Worm (Caenorhabditis elegans) whole organism, midembryonic: ENCODE results near the gene cyp-14A1.

Source experiments
- T22C8.4 ChIP-seq: fragments of 200-800 bp; sonication (Bioruptor generic); IDR thresholded peaks from 2 replicates; pipeline ENCODE4 v1.3.6; 2022; ENCODE audit warnings: missing genetic modification characterization, missing compliant biosample characterization
- cog-1 ChIP-seq: sonication (generic microtip); optimal IDR thresholded peaks from 2 replicates; lab custom pipeline; 2016; ENCODE audit warnings: missing genetic modification characterization, missing compliant biosample characterization
- flt-1 ChIP-seq: fragments of 200-800 bp; sonication (Bioruptor generic); IDR thresholded peaks from 2 replicates; pipeline ENCODE4 v1.3.6; 2022; ENCODE audit warnings: missing genetic modification characterization, missing compliant biosample characterization
- med-1 ChIP-seq: sonication (generic microtip); optimal IDR thresholded peaks from 2 replicates; lab custom pipeline; 2017; ENCODE audit warnings: missing genetic modification characterization, mild to moderate bottlenecking, missing compliant biosample characterization, antibody characterized with exemption, missing genetic modification reagents; ENCODE audit not compliant: insufficient read depth
- ref-1 ChIP-seq: fragments of 200-800 bp; sonication (Bioruptor generic); conservative IDR thresholded peaks from 2 replicates; pipeline ENCODE4 v1.3.6; 2022; ENCODE audit warnings: missing genetic modification reagents, missing genetic modification characterization, missing compliant biosample characterization
- tab-1 ChIP-seq: fragments of 200-800 bp; sonication (Bioruptor generic); IDR thresholded peaks from 2 replicates; pipeline ENCODE4 v1.3.6; 2022; ENCODE audit warnings: missing genetic modification characterization, missing compliant biosample characterization
- ztf-23 ChIP-seq: fragments of 200-800 bp; sonication (Bioruptor generic); IDR thresholded peaks from 2 replicates; pipeline ENCODE4 v1.3.6; 2022; ENCODE audit warnings: missing genetic modification reagents, missing genetic modification characterization, missing compliant biosample characterization
- ztf-29 ChIP-seq: fragments of 200-800 bp; sonication (Bioruptor generic); IDR thresholded peaks from 2 replicates; pipeline ENCODE4 v1.3.6; 2022; ENCODE audit warnings: missing genetic modification reagents, missing genetic modification characterization, missing compliant biosample characterization

- no peak for TF ChIP-seq flt-1
- TF ChIP-seq ztf-29 (GFP tag; lab: Robert Waterston, UW), result no peak
- TF ChIP-seq med-1 (GFP tag; lab: Kevin White, UChicago), result no peak
- TF ChIP-seq T22C8.4, result no peak
- TF ChIP-seq ztf-23 (GFP tag; lab: Robert Waterston, UW), result no peak
- no peak for TF ChIP-seq cog-1 (tag; lab: Kevin White, UChicago)
- TF ChIP-seq tab-1 (GFP tag; lab: Robert Waterston, UW), result no peak
- TF ChIP-seq ref-1 (GFP tag; lab: Robert Waterston, UW), result no peak
Measured at ce11 chrX:13247614-13248013, 19.5 kb downstream of the cyp-14A1 start.
